Fruit fly (Drosophila melanogaster): ENCODE data around the gene CG9231.

DNA sequence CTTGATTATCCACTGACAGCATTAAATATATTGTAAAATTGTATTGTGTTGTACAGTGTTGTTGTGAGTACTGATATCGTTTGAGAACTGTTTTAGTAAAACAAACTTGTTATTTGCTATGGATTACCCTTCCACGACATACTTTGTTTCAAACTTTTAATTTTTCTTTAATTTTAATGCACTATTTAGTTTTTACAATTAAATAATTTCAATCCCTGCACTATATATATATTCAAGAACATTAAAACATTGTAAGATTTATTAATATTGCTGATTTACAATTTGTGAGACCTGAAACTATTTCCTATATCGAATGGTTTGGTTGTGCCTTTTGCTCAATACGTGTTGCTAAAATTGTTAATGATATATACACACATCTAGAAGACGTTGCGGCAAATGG is 41.7 kb downstream of the CG9231 start, which contains the start of the genes CG46434 and Dred:
- no peak for TF ChIP-seq CoRest (tag; optimal IDR thresholded peaks at IDR 0.05)
- no peak for TF ChIP-seq grn (GFP tag; optimal IDR thresholded peaks at IDR 0.05)
- no peak for TF ChIP-seq CG8281 (tag; optimal IDR thresholded peaks at IDR 0.05)
- no peak for TF ChIP-seq Fer2 (tag; optimal IDR thresholded peaks at IDR 0.05)
- no peak for TF ChIP-seq Hr3 (GFP tag; optimal IDR thresholded peaks at IDR 0.05)

Measured in whole organism, embryonic.